Worm (Caenorhabditis elegans) whole organism, mixed stage, embryonic: ENCODE results near the gene let-70.

Experiments used
- blmp-1 ChIP-seq: fragments of 150-350 bp; optimal IDR thresholded peaks from 2 replicates; lab custom pipeline; 2014; ENCODE audit warnings: missing biosample characterization, missing genetic modification characterization
- ceh-39 ChIP-seq: fragments of 150-350 bp; optimal IDR thresholded peaks from 2 replicates; lab custom pipeline; 2014; ENCODE audit warnings: missing biosample characterization, missing genetic modification characterization
- elt-3 ChIP-seq: fragments of 150-350 bp; optimal IDR thresholded peaks from 2 replicates; lab custom pipeline; 2014; ENCODE audit warnings: missing biosample characterization, missing genetic modification characterization
- mab-5 ChIP-seq: fragments of 150-350 bp; optimal IDR thresholded peaks from 2 replicates; lab custom pipeline; 2014; ENCODE audit warnings: missing biosample characterization, missing genetic modification characterization
- nhr-28 ChIP-seq: fragments of 150-350 bp; optimal IDR thresholded peaks from 2 replicates; lab custom pipeline; 2014; ENCODE audit warnings: missing biosample characterization, missing genetic modification characterization
- nhr-76 ChIP-seq: sonication (generic microtip); optimal IDR thresholded peaks from 2 replicates; lab custom pipeline; 2017; ENCODE audit warnings: missing biosample characterization, missing genetic modification characterization
- sptf-1 ChIP-seq: sonication (generic microtip); optimal IDR thresholded peaks from 2 replicates; lab custom pipeline; 2017; ENCODE audit warnings: mild to moderate bottlenecking, missing genetic modification characterization, moderate library complexity, missing compliant biosample characterization
- unc-39 ChIP-seq: fragments of 150-350 bp; optimal IDR thresholded peaks from 2 replicates; lab custom pipeline; 2014; ENCODE audit warnings: missing biosample characterization, missing genetic modification characterization

DNA sequence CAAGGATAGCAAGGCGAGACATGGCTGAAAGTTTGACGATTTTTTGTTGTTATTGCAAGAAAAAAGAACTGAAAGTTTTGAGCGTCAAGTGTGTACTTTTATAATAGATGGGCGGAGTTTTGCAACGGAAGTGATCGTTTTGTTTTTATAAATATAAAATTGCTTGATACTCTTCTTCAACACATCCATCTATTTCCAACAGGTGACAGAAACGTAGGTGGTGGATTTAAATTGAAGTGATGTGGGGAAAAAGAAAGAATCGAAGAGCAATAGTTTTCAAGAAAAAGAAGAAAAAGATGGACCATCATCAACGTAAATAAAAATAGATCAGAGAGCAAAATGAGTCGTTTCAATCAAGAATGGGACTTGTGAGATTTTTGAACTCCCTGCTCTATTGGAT lies 15.1 kb downstream of the let-70 start, which contains the start of gene ttr-17:
- TF ChIP-seq elt-3 (tag; lab: Kevin White, UChicago) (no peak), nhr-76 (tag; lab: Kevin White, UChicago) (no peak), unc-39 (no peak), nhr-28 (no peak), sptf-1 (tag; lab: Kevin White, UChicago) (no peak), blmp-1 (no peak), mab-5 (tag; lab: Kevin White, UChicago) (no peak), ceh-39 (tag; lab: Kevin White, UChicago) (no peak)
